Fruit fly (Drosophila melanogaster): ENCODE data around the gene fon.

fon gene

dm6 chr2L:19377129-19378083 lies 8.6 kb downstream of the fon start:
- TF ChIP-seq D19B (GFP tag; optimal IDR thresholded peaks at IDR 0.05) = no peak
- TF ChIP-seq Drgx (GFP tag; IDR thresholded peaks at IDR 0.05) = no peak
- no peak for TF ChIP-seq Taf1 (GFP tag; IDR thresholded peaks at IDR 0.05)
- peak; percentile 56 for TF ChIP-seq CG30403 (GFP tag; optimal IDR thresholded peaks at IDR 0.05)
- TF ChIP-seq nau (GFP tag; optimal IDR thresholded peaks at IDR 0.05) = no peak
- no peak for TF ChIP-seq CG11085 (GFP tag; IDR thresholded peaks at IDR 0.05)
- TF ChIP-seq ems (GFP tag; optimal IDR thresholded peaks at IDR 0.05) = no peak
- TF ChIP-seq CG8290 (GFP tag; optimal IDR thresholded peaks at IDR 0.05) = peak; percentile 22
- TF ChIP-seq CG8290 (tag; optimal IDR thresholded peaks at IDR 0.05) = no peak
- peak; percentile 71 for TF ChIP-seq phol (tag; optimal IDR thresholded peaks at IDR 0.05)
- peak; percentile 59 for TF ChIP-seq CG7839 (tag; optimal IDR thresholded peaks at IDR 0.05)
- peak; percentile 41 for TF ChIP-seq bcd (GFP tag; optimal IDR thresholded peaks at IDR 0.05)
- TF ChIP-seq B-H1 (GFP tag; IDR thresholded peaks at IDR 0.05) = no peak
- no peak for TF ChIP-seq Bgb (GFP tag; IDR thresholded peaks at IDR 0.05; ENCODE audit: partially characterized antibody)
- no peak for TF ChIP-seq pum (GFP tag; optimal IDR thresholded peaks at IDR 0.05)
- no peak for TF ChIP-seq tll (GFP tag; optimal IDR thresholded peaks at IDR 0.05)
- TF ChIP-seq Nf-YA (GFP tag; IDR thresholded peaks at IDR 0.05) = no peak; the same call in 1 of the 2 replicates
- no peak for TF ChIP-seq CG16779 (GFP tag; IDR thresholded peaks at IDR 0.05)
- TF ChIP-seq nmo (GFP tag; optimal IDR thresholded peaks at IDR 0.05) = peak; percentile 58
- peak; percentile 56 for TF ChIP-seq CG4424 (GFP tag; optimal IDR thresholded peaks at IDR 0.05)
- no peak for TF ChIP-seq ken (GFP tag; IDR thresholded peaks at IDR 0.05)
- peak; percentile 36 for TF ChIP-seq Spps (tag; optimal IDR thresholded peaks at IDR 0.05)
- no peak for TF ChIP-seq Nf-YC (tag; optimal IDR thresholded peaks at IDR 0.05)
- peak; percentile 0 for TF ChIP-seq CG2116 (GFP tag; optimal IDR thresholded peaks at IDR 0.05)
- no peak for TF ChIP-seq Trl (optimal IDR thresholded peaks at IDR 0.05)
- TF ChIP-seq Trl (GFP tag; optimal IDR thresholded peaks at IDR 0.05) = peak; percentile 1
- no peak for TF ChIP-seq Stat92E (GFP tag; optimal IDR thresholded peaks at IDR 0.05)
- peak; percentile 74; the same call in 1 of the 3 replicates for TF ChIP-seq CG34422 (GFP tag; IDR thresholded peaks at IDR 0.05)
- peak; percentile 52 for TF ChIP-seq grau (tag; optimal IDR thresholded peaks at IDR 0.05)
- TF ChIP-seq slp2 (GFP tag; optimal IDR thresholded peaks at IDR 0.05) = no peak
- TF ChIP-seq CG13296 (GFP tag; optimal IDR thresholded peaks at IDR 0.05) = no peak
- TF ChIP-seq ap (GFP tag; IDR thresholded peaks at IDR 0.05) = no peak
- peak; percentile 49 for TF ChIP-seq CG2875 (GFP tag; optimal IDR thresholded peaks at IDR 0.05)
- peak; percentile 61 for TF ChIP-seq CG1603 (tag; optimal IDR thresholded peaks at IDR 0.05)
- TF ChIP-seq CG5245 (GFP tag; optimal IDR thresholded peaks at IDR 0.05) = no peak
- no peak for TF ChIP-seq usp (GFP tag; optimal IDR thresholded peaks at IDR 0.05)
- no peak; the same call in 2 of the 3 replicates for TF ChIP-seq tgo (GFP tag; IDR thresholded peaks at IDR 0.05)
- TF ChIP-seq CG10654 (GFP tag; optimal IDR thresholded peaks at IDR 0.05) = peak; percentile 21
- TF ChIP-seq fd96Cb (tag; optimal IDR thresholded peaks at IDR 0.05) = peak; percentile 64
- TF ChIP-seq lov (optimal IDR thresholded peaks at IDR 0.05) = no peak
- TF ChIP-seq lov (GFP tag; IDR thresholded peaks at IDR 0.05) = peak; percentile 82; the same call in 2 of the 3 replicates
- no peak for TF ChIP-seq disco-r (GFP tag; optimal IDR thresholded peaks at IDR 0.05)
- TF ChIP-seq CG9932 (GFP tag; IDR thresholded peaks at IDR 0.05) = no peak
- no peak for TF ChIP-seq corto (GFP tag; optimal IDR thresholded peaks at IDR 0.05)
- TF ChIP-seq chn (GFP tag; optimal IDR thresholded peaks at IDR 0.05) = no peak
- no peak for TF ChIP-seq CG6854 (GFP tag; optimal IDR thresholded peaks at IDR 0.05)
- TF ChIP-seq C15 (GFP tag; IDR thresholded peaks at IDR 0.05) = no peak
- no peak for TF ChIP-seq pb (GFP tag; optimal IDR thresholded peaks at IDR 0.05)
- TF ChIP-seq hkb (optimal IDR thresholded peaks at IDR 0.05) = no peak
- 0 out of 2 replicates have a peak, but pooled peaks have one; percentile 32 for TF ChIP-seq hkb (GFP tag; IDR thresholded peaks at IDR 0.05)
